Fruit fly (Drosophila melanogaster) whole organism: ENCODE results near the gene dtr.

Source experiments
- psq ChIP-seq: fragments of >200 bp; optimal IDR thresholded peaks from 2 replicates; lab custom pipeline; 2017
- usp ChIP-seq: fragments of >200 bp; optimal IDR thresholded peaks from 2 replicates; lab custom pipeline; 2017; ENCODE audit warnings: missing biosample characterization, missing genetic modification characterization, mixed read lengths

dm6 chr2L:21370886-21371285 is 9.9 kb downstream of the dtr start, which contains the start of gene CG8665:
- no peak for TF ChIP-seq usp (GFP tag; lab: Kevin White, UChicago)
- no peak for TF ChIP-seq psq (lab: Kevin White, UChicago)
